Worm (Caenorhabditis elegans) whole organism, late embryonic: ENCODE measurements around the gene pqn-31.

Experiments used
- C08G9.2 ChIP-seq: sonication (generic microtip); optimal IDR thresholded peaks from 2 replicates; lab custom pipeline; 2016; ENCODE audit warnings: mild to moderate bottlenecking, missing genetic modification characterization, moderate library complexity, missing compliant biosample characterization
- K09A11.1 ChIP-seq: sonication (generic microtip); optimal IDR thresholded peaks from 2 replicates; lab custom pipeline; 2017; ENCODE audit warnings: antibody characterized with exemption, mild to moderate bottlenecking, missing genetic modification characterization, missing compliant biosample characterization; ENCODE audit not compliant: insufficient read depth
- Y22D7AL.16 ChIP-seq: sonication (generic microtip); optimal IDR thresholded peaks from 2 replicates; lab custom pipeline; 2016; ENCODE audit warnings: missing genetic modification characterization, missing compliant biosample characterization
- ceh-14 ChIP-seq: sonication (generic microtip); optimal IDR thresholded peaks from 2 replicates; lab custom pipeline; 2016; ENCODE audit warnings: missing genotype, missing genetic modification characterization, missing compliant biosample characterization
- ceh-18 ChIP-seq: sonication (generic microtip); optimal IDR thresholded peaks from 2 replicates; lab custom pipeline; 2016; ENCODE audit warnings: missing genetic modification characterization, missing compliant biosample characterization
- ceh-30 ChIP-seq: fragments of 150-350 bp; optimal IDR thresholded peaks from 2 replicates; lab custom pipeline; 2014; ENCODE audit warnings: missing biosample characterization, missing genetic modification characterization
- ceh-31 ChIP-seq: sonication (generic microtip); optimal IDR thresholded peaks from 2 replicates; lab custom pipeline; 2016; ENCODE audit warnings: missing genetic modification characterization, missing compliant biosample characterization
- ceh-34 ChIP-seq: sonication (generic microtip); optimal IDR thresholded peaks from 2 replicates; lab custom pipeline; 2016; ENCODE audit warnings: mild to moderate bottlenecking, missing genetic modification characterization, missing compliant biosample characterization
- ceh-45 ChIP-seq: fragments of 200-800 bp; sonication (Bioruptor generic); IDR thresholded peaks from 2 replicates; pipeline ENCODE4 v1.3.6; 2022; ENCODE audit warnings: missing genetic modification reagents, missing genetic modification characterization, missing compliant biosample characterization
- dmd-4 ChIP-seq: sonication (generic microtip); optimal IDR thresholded peaks from 2 replicates; lab custom pipeline; 2016; ENCODE audit warnings: borderline replicate concordance, missing genetic modification characterization, missing compliant biosample characterization
- elt-4 ChIP-seq: sonication (generic microtip); optimal IDR thresholded peaks from 2 replicates; lab custom pipeline; 2016; ENCODE audit warnings: missing genetic modification characterization, missing compliant biosample characterization
- ets-4 ChIP-seq: sonication (generic microtip); optimal IDR thresholded peaks from 2 replicates; lab custom pipeline; 2016; ENCODE audit warnings: missing genetic modification characterization, missing compliant biosample characterization
- fax-1 ChIP-seq: sonication (generic microtip); optimal IDR thresholded peaks from 2 replicates; lab custom pipeline; 2016; ENCODE audit warnings: missing genotype, missing genetic modification characterization, missing compliant biosample characterization
- fkh-10 ChIP-seq: fragments of 150-350 bp; optimal IDR thresholded peaks from 2 replicates; lab custom pipeline; 2014; ENCODE audit warnings: missing biosample characterization, missing genetic modification reagents, missing genetic modification characterization
- fkh-6 ChIP-seq: sonication (generic microtip); optimal IDR thresholded peaks from 2 replicates; lab custom pipeline; 2016; ENCODE audit warnings: missing genetic modification characterization, missing compliant biosample characterization
- gmeb-2 ChIP-seq: sonication (generic microtip); optimal IDR thresholded peaks from 2 replicates; lab custom pipeline; 2016; ENCODE audit warnings: missing genetic modification characterization, inconsistent platforms, missing compliant biosample characterization
- hlh-15 ChIP-seq: sonication (generic microtip); optimal IDR thresholded peaks from 2 replicates; lab custom pipeline; 2016; ENCODE audit warnings: missing genetic modification characterization, missing compliant biosample characterization
- hlh-6 ChIP-seq: sonication (generic microtip); optimal IDR thresholded peaks from 2 replicates; lab custom pipeline; 2016; ENCODE audit warnings: missing genotype, missing genetic modification characterization, missing compliant biosample characterization
- lin-11 ChIP-seq: fragments of 200-800 bp; sonication (Bioruptor generic); optimal IDR thresholded peaks from 2 replicates; lab custom pipeline; 2018; ENCODE audit warnings: mild to moderate bottlenecking, missing genetic modification characterization, missing compliant biosample characterization
- nhr-11 ChIP-seq: fragments of 150-350 bp; optimal IDR thresholded peaks from 2 replicates; lab custom pipeline; 2014; ENCODE audit warnings: missing biosample characterization, missing genetic modification characterization
- nhr-232 ChIP-seq: sonication (generic microtip); optimal IDR thresholded peaks from 2 replicates; lab custom pipeline; 2016; ENCODE audit warnings: missing genetic modification characterization, missing compliant biosample characterization
- npax-4 ChIP-seq: sonication (generic microtip); optimal IDR thresholded peaks from 2 replicates; lab custom pipeline; 2016; ENCODE audit warnings: missing genetic modification characterization, missing compliant biosample characterization
- pax-1 ChIP-seq: fragments of 150-350 bp; optimal IDR thresholded peaks from 2 replicates; lab custom pipeline; 2014; ENCODE audit warnings: missing biosample characterization, missing genetic modification characterization
- pha-4 ChIP-seq: fragments of 150-350 bp; optimal IDR thresholded peaks from 2 replicates; lab custom pipeline; 2018; ENCODE audit warnings: missing biosample characterization, missing genetic modification reagents, missing genetic modification characterization
- pqm-1 ChIP-seq: sonication (generic microtip); optimal IDR thresholded peaks from 2 replicates; lab custom pipeline; 2016; ENCODE audit warnings: missing genetic modification characterization, missing compliant biosample characterization
- ref-2 ChIP-seq: sonication (generic microtip); optimal IDR thresholded peaks from 2 replicates; lab custom pipeline; 2016; ENCODE audit warnings: missing genetic modification characterization, missing compliant biosample characterization
- rnt-1 ChIP-seq: sonication (generic microtip); optimal IDR thresholded peaks from 2 replicates; lab custom pipeline; 2016; ENCODE audit warnings: missing genetic modification characterization, missing compliant biosample characterization
- sdc-2 ChIP-seq: sonication (generic microtip); optimal IDR thresholded peaks from 2 replicates; lab custom pipeline; 2016; ENCODE audit warnings: missing genotype, missing genetic modification characterization, missing compliant biosample characterization
- sox-2 ChIP-seq: fragments of 200-800 bp; sonication (Bioruptor generic); IDR thresholded peaks from 2 replicates; pipeline ENCODE4 v1.3.6; 2022; ENCODE audit warnings: missing genetic modification reagents, missing genetic modification characterization, missing compliant biosample characterization
- syd-9 ChIP-seq: sonication (generic microtip); optimal IDR thresholded peaks from 2 replicates; lab custom pipeline; 2016; ENCODE audit warnings: mild to moderate bottlenecking, missing genetic modification characterization, moderate library complexity, missing compliant biosample characterization
- tbx-2 ChIP-seq: sonication (generic microtip); optimal IDR thresholded peaks from 2 replicates; lab custom pipeline; 2016; ENCODE audit warnings: missing genetic modification characterization, missing compliant biosample characterization
- tbx-7 ChIP-seq: sonication (generic microtip); optimal IDR thresholded peaks from 2 replicates; lab custom pipeline; 2016; ENCODE audit warnings: missing genotype, missing genetic modification characterization, missing compliant biosample characterization
- ttx-3 ChIP-seq: sonication (generic microtip); optimal IDR thresholded peaks from 2 replicates; lab custom pipeline; 2016; ENCODE audit warnings: missing genetic modification reagents, missing genetic modification characterization, missing compliant biosample characterization
- unc-3 ChIP-seq, 2 experiments: fragments of 200-800 bp in 1 of 2; sonication (Bioruptor generic) in 1 of 2; sonication (generic microtip) in 1 of 2; conservative IDR thresholded peaks in 1 of 2; optimal IDR thresholded peaks in 1 of 2; 2 replicates each; pipeline versions ENCODE4 v1.3.6 to Lab custom; 2016 to 2022; ENCODE audit warnings: missing compliant biosample characterization in 2 of 2, missing genetic modification characterization in 2 of 2, missing genetic modification reagents in 1 of 2
- unc-55 ChIP-seq: sonication (generic microtip); optimal IDR thresholded peaks from 2 replicates; lab custom pipeline; 2017; ENCODE audit warnings: missing biosample characterization, missing genetic modification reagents, missing genetic modification characterization

Gene pqn-31

DNA sequence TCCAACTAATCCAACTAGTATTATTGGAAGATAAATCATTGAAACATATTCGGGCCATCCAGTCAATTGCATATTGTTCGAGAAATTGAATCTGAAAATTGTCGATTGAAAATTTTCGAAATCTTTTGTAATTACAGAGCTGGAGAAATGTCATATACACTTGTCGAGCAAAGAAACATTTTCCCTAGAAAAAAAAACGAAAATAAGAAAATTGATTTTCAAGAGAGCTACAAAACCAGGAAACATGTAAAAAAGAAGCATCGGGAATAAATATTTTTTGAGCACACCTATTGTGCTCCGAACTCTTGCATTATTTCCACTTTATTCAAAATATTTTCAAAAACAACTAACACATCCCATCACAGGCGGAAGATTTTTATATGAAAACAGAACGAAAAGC, 8.3 kb upstream of the pqn-31 start, which contains the start of gene frpr-6:
TSS of gene frpr-6 (minus strand) at position 101 of the 400 bp plus-strand sequence.
- no peak for TF ChIP-seq elt-4 (tag; lab: Kevin White, UChicago)
- no peak for TF ChIP-seq fax-1 (tag; lab: Kevin White, UChicago)
- no peak for TF ChIP-seq syd-9 (tag; lab: Kevin White, UChicago)
- no peak for TF ChIP-seq ceh-45 (GFP tag; lab: Robert Waterston, UW)
- TF ChIP-seq hlh-6 (tag; lab: Kevin White, UChicago): no peak
- TF ChIP-seq ttx-3 (tag; lab: Kevin White, UChicago): no peak
- no peak for TF ChIP-seq C08G9.2 (tag; lab: Kevin White, UChicago)
- no peak for TF ChIP-seq fkh-6 (tag; lab: Kevin White, UChicago)
- TF ChIP-seq ceh-30 (tag; lab: Kevin White, UChicago): no peak
- no peak for TF ChIP-seq K09A11.1 (tag; lab: Kevin White, UChicago)
- no peak for TF ChIP-seq dmd-4
- no peak for TF ChIP-seq nhr-11 (tag; lab: Kevin White, UChicago)
- TF ChIP-seq tbx-7 (tag; lab: Kevin White, UChicago): no peak
- TF ChIP-seq ref-2 (tag; lab: Kevin White, UChicago): no peak
- no peak for TF ChIP-seq sox-2 (GFP tag; lab: Robert Waterston, UW)
- no peak for TF ChIP-seq ceh-31 (tag; lab: Kevin White, UChicago)

ce11 chrV:9108219-9108618, 1.2 kb upstream of the pqn-31 start, which contains the start of gene F21C10.18:
Gene F21C10.18, plus strand, starts transcription at chrV:9108519.
- TF ChIP-seq lin-11 (no peak), ceh-18 (tag; lab: Kevin White, UChicago) (no peak), unc-55 (GFP tag; lab: Kevin White, UChicago) (no peak), ceh-14 (tag; lab: Kevin White, UChicago) (no peak), ets-4 (tag; lab: Kevin White, UChicago) (no peak), hlh-15 (no peak), rnt-1 (tag; lab: Kevin White, UChicago) (no peak), tbx-2 (tag; lab: Kevin White, UChicago) (no peak), ceh-34 (no peak), ceh-30 (tag; lab: Kevin White, UChicago) (no peak), sdc-2 (tag; lab: Kevin White, UChicago) (no peak)
- TF ChIP-seq, all 69 proteins: peak for 0

ce11 chrV:9111957-9112356, 2.6 kb downstream of the pqn-31 start:
- TF ChIP-seq elt-4 (tag; lab: Kevin White, UChicago) (no peak), ceh-18 (tag; lab: Kevin White, UChicago) (peak; percentile 47)

DNA sequence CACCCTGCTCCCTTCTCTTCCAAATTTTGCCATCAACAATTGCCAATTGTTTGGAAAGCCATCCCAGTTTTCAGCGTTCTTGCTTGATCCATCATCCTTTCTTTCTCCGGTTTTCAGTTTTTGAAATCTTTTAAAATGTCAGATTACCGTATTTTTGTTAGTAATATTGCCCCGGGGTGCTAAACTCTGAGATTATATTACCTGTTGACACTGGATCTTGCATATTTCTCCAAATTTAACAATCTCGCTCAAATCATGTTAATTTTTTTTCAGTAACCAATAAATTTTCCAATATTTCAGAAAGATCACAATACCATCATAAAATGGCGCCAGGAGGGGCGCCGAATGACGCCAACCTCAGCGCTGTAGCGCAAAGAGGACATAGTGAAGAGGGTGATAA, 3.1 kb downstream of the pqn-31 start, which contains the start of gene F21C10.7:
TSS of gene F21C10.7 (plus strand) at position 301 of the 400 bp plus-strand sequence.
- TF ChIP-seq fkh-10 (GFP tag; lab: Kevin White, UChicago): no peak

ce11 chrV:9122004-9122403, 12.6 kb downstream of the pqn-31 start, which contains the start of gene F21C10.13:
Gene F21C10.13, plus strand, starts transcription at chrV:9122304.
- TF ChIP-seq pha-4 (tag; lab: Kevin White, UChicago) (no peak), pqm-1 (tag; lab: Kevin White, UChicago) (no peak), pax-1 (tag; lab: Kevin White, UChicago) (no peak), nhr-11 (tag; lab: Kevin White, UChicago) (no peak), npax-4 (tag; lab: Kevin White, UChicago) (no peak), unc-3 (GFP tag; conservative IDR thresholded peaks at IDR 0.05; lab: Robert Waterston, UW) (no peak), unc-3 (tag; optimal IDR thresholded peaks at IDR 0.05; lab: Kevin White, UChicago) (no peak), ceh-45 (GFP tag; lab: Robert Waterston, UW) (no peak), Y22D7AL.16 (tag; lab: Kevin White, UChicago) (no peak), ets-4 (tag; lab: Kevin White, UChicago) (no peak), C08G9.2 (tag; lab: Kevin White, UChicago) (no peak), sdc-2 (tag; lab: Kevin White, UChicago) (no peak), nhr-232 (no peak), hlh-15 (no peak), gmeb-2 (no peak), ref-2 (tag; lab: Kevin White, UChicago) (no peak)
